Worm (Caenorhabditis elegans) whole organism, L2 larva: ENCODE data around the gene Y55F3AM.21.
"Not testable (repeated sequence)": the region's sequence is repeated elsewhere in the genome, so short reads cannot be mapped to it uniquely, and the experiment has no call there.

Source experiments
- C34F6.9 ChIP-seq: fragments of 150-350 bp; optimal IDR thresholded peaks from 2 replicates; lab custom pipeline; 2014; ENCODE audit warnings: missing biosample characterization, missing genetic modification characterization
- F13H6.1 ChIP-seq: sonication (generic microtip); optimal IDR thresholded peaks from 2 replicates; lab custom pipeline; 2016; ENCODE audit warnings: missing genetic modification characterization, missing compliant biosample characterization
- R02D3.7 ChIP-seq: fragments of 150-350 bp; optimal IDR thresholded peaks from 2 replicates; lab custom pipeline; 2014; ENCODE audit warnings: missing biosample characterization, missing genetic modification characterization
- alr-1 ChIP-seq: fragments of 150-350 bp; optimal IDR thresholded peaks from 2 replicates; lab custom pipeline; 2014; ENCODE audit warnings: missing biosample characterization, missing genetic modification characterization
- aly-2 ChIP-seq: fragments of 150-350 bp; optimal IDR thresholded peaks from 2 replicates; lab custom pipeline; 2014; ENCODE audit warnings: missing biosample characterization, missing genetic modification characterization
- ama-1 ChIP-seq: fragments of 150-350 bp; optimal IDR thresholded peaks from 2 replicates; lab custom pipeline; 2018; ENCODE audit warnings: inconsistent platforms
- blmp-1 ChIP-seq: sonication (generic microtip); optimal IDR thresholded peaks from 2 replicates; lab custom pipeline; 2017; ENCODE audit warnings: missing genetic modification characterization, mild to moderate bottlenecking, missing compliant biosample characterization, antibody characterized with exemption, moderate library complexity; ENCODE audit not compliant: insufficient read depth
- ceh-16 ChIP-seq: fragments of 150-350 bp; optimal IDR thresholded peaks from 2 replicates; lab custom pipeline; 2014; ENCODE audit warnings: missing biosample characterization, missing genetic modification characterization
- ceh-82 ChIP-seq: fragments of 150-350 bp; optimal IDR thresholded peaks from 2 replicates; lab custom pipeline; 2014; ENCODE audit warnings: missing biosample characterization, missing genetic modification characterization
- crh-2 ChIP-seq: sonication (generic microtip); optimal IDR thresholded peaks from 2 replicates; lab custom pipeline; 2017; ENCODE audit warnings: missing biosample characterization, missing genetic modification characterization
- dmd-4 ChIP-seq: sonication (generic microtip); optimal IDR thresholded peaks from 2 replicates; lab custom pipeline; 2017; ENCODE audit warnings: missing biosample characterization, missing genetic modification characterization
- egl-27 ChIP-seq: sonication (generic microtip); optimal IDR thresholded peaks from 3 replicates; lab custom pipeline; 2017; ENCODE audit warnings: missing biosample characterization, missing genetic modification reagents, missing genetic modification characterization
- elt-1 ChIP-seq: fragments of 150-350 bp; optimal IDR thresholded peaks from 2 replicates; lab custom pipeline; 2014; ENCODE audit warnings: missing biosample characterization, missing genetic modification characterization
- fos-1 ChIP-seq: fragments of 150-350 bp; optimal IDR thresholded peaks from 2 replicates; lab custom pipeline; 2014; ENCODE audit warnings: missing biosample characterization, missing genetic modification characterization
- lin-11 ChIP-seq: fragments of 150-350 bp; sonication (generic microtip); optimal IDR thresholded peaks from 2 replicates; lab custom pipeline; 2014; ENCODE audit warnings: missing biosample characterization, missing genetic modification characterization, inconsistent platforms, mixed read lengths
- lin-13 ChIP-seq: fragments of 150-350 bp; optimal IDR thresholded peaks from 2 replicates; lab custom pipeline; 2014; ENCODE audit warnings: missing biosample characterization, missing genetic modification reagents, missing genetic modification characterization
- lin-39 ChIP-seq: fragments of 150-350 bp; optimal IDR thresholded peaks from 2 replicates; lab custom pipeline; 2014; ENCODE audit warnings: missing biosample characterization, missing genetic modification reagents, missing genetic modification characterization
- lsy-2 ChIP-seq, 2 experiments: fragments of 150-350 bp in 1 of 2; sonication (generic microtip) in 1 of 2; optimal IDR thresholded peaks; 2 replicates each; lab custom pipeline; 2014 to 2017; ENCODE audit warnings: missing biosample characterization in 2 of 2, missing genetic modification characterization in 2 of 2
- mab-5 ChIP-seq: fragments of 150-350 bp; optimal IDR thresholded peaks from 2 replicates; lab custom pipeline; 2014; ENCODE audit warnings: missing biosample characterization, missing genetic modification characterization
- mbf-1 ChIP-seq: sonication (generic microtip); optimal IDR thresholded peaks from 2 replicates; lab custom pipeline; 2017; ENCODE audit warnings: missing biosample characterization, missing genetic modification characterization
- mdl-1 ChIP-seq, 2 experiments: fragments of 150-350 bp in 1 of 2; sonication (generic microtip) in 1 of 2; optimal IDR thresholded peaks; 2 replicates each; lab custom pipeline; 2017; ENCODE audit warnings: missing biosample characterization in 2 of 2, missing genetic modification characterization in 2 of 2
- nhr-10 ChIP-seq: sonication (generic microtip); optimal IDR thresholded peaks from 2 replicates; lab custom pipeline; 2017; ENCODE audit warnings: missing biosample characterization, missing genetic modification characterization
- nhr-11 ChIP-seq: fragments of 150-350 bp; optimal IDR thresholded peaks from 2 replicates; lab custom pipeline; 2014; ENCODE audit warnings: missing biosample characterization, missing genetic modification characterization
- nhr-12 ChIP-seq: fragments of 150-350 bp; optimal IDR thresholded peaks from 2 replicates; lab custom pipeline; 2014; ENCODE audit warnings: missing biosample characterization, missing genetic modification characterization
- nhr-129 ChIP-seq: fragments of 150-350 bp; optimal IDR thresholded peaks from 2 replicates; lab custom pipeline; 2014; ENCODE audit warnings: missing biosample characterization, missing genetic modification characterization
- nhr-21 ChIP-seq: fragments of 150-350 bp; optimal IDR thresholded peaks from 2 replicates; lab custom pipeline; 2014; ENCODE audit warnings: missing biosample characterization, missing genetic modification characterization
- nhr-23 ChIP-seq: fragments of 150-350 bp; optimal IDR thresholded peaks from 2 replicates; lab custom pipeline; 2014; ENCODE audit warnings: missing biosample characterization, missing genetic modification reagents, missing genetic modification characterization
- nhr-237 ChIP-seq: fragments of 150-350 bp; optimal IDR thresholded peaks from 2 replicates; lab custom pipeline; 2014; ENCODE audit warnings: missing biosample characterization, missing genetic modification characterization
- nhr-25 ChIP-seq: fragments of 150-350 bp; sonication (generic microtip); optimal IDR thresholded peaks from 3 replicates; lab custom pipeline; 2014; ENCODE audit warnings: missing biosample characterization, missing genetic modification characterization
- nhr-6 ChIP-seq: fragments of 150-350 bp; optimal IDR thresholded peaks from 2 replicates; lab custom pipeline; 2014; ENCODE audit warnings: missing biosample characterization, missing genetic modification characterization
- nhr-77 ChIP-seq: fragments of 150-350 bp; optimal IDR thresholded peaks from 2 replicates; lab custom pipeline; 2014; ENCODE audit warnings: missing biosample characterization, missing genetic modification characterization
- peb-1 ChIP-seq: fragments of 150-350 bp; optimal IDR thresholded peaks from 2 replicates; lab custom pipeline; 2014; ENCODE audit warnings: missing biosample characterization, missing genetic modification characterization
- sem-4 ChIP-seq: fragments of 150-350 bp; optimal IDR thresholded peaks from 2 replicates; lab custom pipeline; 2014; ENCODE audit warnings: missing biosample characterization, missing genetic modification reagents, missing genetic modification characterization
- sma-3 ChIP-seq: sonication (generic microtip); optimal IDR thresholded peaks from 2 replicates; lab custom pipeline; 2016; ENCODE audit warnings: missing genetic modification reagents, missing genetic modification characterization, missing compliant biosample characterization
- snpc-4 ChIP-seq: fragments of 150-350 bp; optimal IDR thresholded peaks from 2 replicates; lab custom pipeline; 2014; ENCODE audit warnings: missing biosample characterization, missing genetic modification characterization
- unc-39 ChIP-seq: fragments of 150-350 bp; optimal IDR thresholded peaks from 2 replicates; lab custom pipeline; 2014; ENCODE audit warnings: missing biosample characterization, missing genetic modification characterization
- unc-55 ChIP-seq: fragments of 150-350 bp; sonication (generic microtip); optimal IDR thresholded peaks from 3 replicates; lab custom pipeline; 2014; ENCODE audit warnings: missing biosample characterization, missing genetic modification reagents, missing genetic modification characterization
- unc-62 ChIP-seq: fragments of 150-350 bp; optimal IDR thresholded peaks from 2 replicates; lab custom pipeline; 2014; ENCODE audit warnings: missing biosample characterization, missing genetic modification reagents, missing genetic modification characterization
- zag-1 ChIP-seq: fragments of 150-350 bp; optimal IDR thresholded peaks from 2 replicates; lab custom pipeline; 2014; ENCODE audit warnings: missing biosample characterization, missing genetic modification characterization
- ztf-1 ChIP-seq: fragments of 200-800 bp; sonication (Bioruptor generic); conservative IDR thresholded peaks from 2 replicates; pipeline ENCODE4 v1.3.6; 2022; ENCODE audit warnings: missing genetic modification characterization, missing compliant biosample characterization
- ztf-11 ChIP-seq: sonication (generic microtip); optimal IDR thresholded peaks from 2 replicates; lab custom pipeline; 2017; ENCODE audit warnings: missing biosample characterization, missing genetic modification characterization
- ztf-4 ChIP-seq: fragments of 150-350 bp; optimal IDR thresholded peaks from 2 replicates; lab custom pipeline; 2014; ENCODE audit warnings: missing biosample characterization, missing genetic modification characterization

Y55F3AM.21 gene

DNA sequence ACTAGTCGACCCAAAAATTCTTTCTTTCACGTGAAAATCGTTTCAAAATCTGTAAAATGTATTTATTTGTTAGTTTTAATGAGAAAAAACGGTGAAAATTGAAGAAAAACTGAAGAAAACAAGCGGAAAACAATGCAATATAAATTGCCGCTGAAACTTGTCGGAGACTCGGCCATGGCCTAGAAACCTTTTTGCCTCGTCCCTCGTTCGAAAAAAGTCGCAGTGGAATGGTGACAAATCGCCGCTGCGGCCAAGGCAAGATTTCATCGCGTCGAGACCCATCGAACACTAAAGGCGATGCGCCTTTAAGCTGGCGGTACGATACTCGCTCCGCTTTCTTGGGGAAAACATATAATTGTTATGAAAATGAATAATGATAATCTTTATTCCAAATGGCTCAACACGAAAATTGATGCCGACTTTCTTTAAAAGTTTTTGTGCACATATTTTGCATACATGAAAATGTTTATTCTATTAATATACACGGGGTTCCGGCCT is at the start of gene Y55F3AM.21:
Gene Y55F3AM.21, minus strand, starts transcription at position 51 of the 498 bp plus-strand sequence.
- not testable (repeated sequence) for TF ChIP-seq sem-4 (tag; lab: Kevin White, UChicago); nhr-237; ztf-11
- TF ChIP-seq, all 48 proteins: peak for 0; not testable (repeated sequence) for 48

DNA sequence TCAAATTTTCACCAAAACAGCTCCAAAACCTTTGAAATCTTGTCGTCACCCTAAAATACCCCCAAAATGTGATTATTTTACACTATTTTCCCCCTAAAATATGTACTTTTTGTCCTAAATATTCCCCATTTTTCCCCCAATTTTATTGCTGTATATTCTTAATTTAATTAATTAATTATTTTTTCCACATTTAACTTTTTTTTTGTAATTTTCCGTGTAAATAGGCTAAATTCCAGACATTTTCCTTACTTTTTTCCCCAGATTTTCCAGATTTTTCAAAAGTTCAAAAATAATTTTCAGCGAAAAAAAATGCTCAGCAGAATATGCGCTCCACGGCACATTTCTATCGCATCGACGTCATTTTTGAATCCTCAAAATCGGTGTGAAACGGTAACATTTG is 45.7 kb upstream of the Y55F3AM.21 start, which contains the start of gene cox-18:
Gene cox-18, plus strand, starts transcription at position 301 of the 400 bp plus-strand sequence.
- TF ChIP-seq nhr-21 (no peak), ceh-82 (tag; lab: Kevin White, UChicago) (no peak), alr-1 (tag; lab: Kevin White, UChicago) (no peak), peb-1 (tag; lab: Kevin White, UChicago) (no peak), nhr-12 (tag; lab: Kevin White, UChicago) (no peak), nhr-237 (no peak), nhr-129 (tag; lab: Kevin White, UChicago) (no peak), egl-27 (tag; lab: Kevin White, UChicago) (no peak), lin-11 (tag; lab: Kevin White, UChicago) (no peak), unc-62 (GFP tag; lab: Kevin White, UChicago) (no peak), C34F6.9 (tag; lab: Kevin White, UChicago) (no peak), lsy-2 (tag; optimal IDR thresholded peaks at IDR 0.05; lab: Kevin White, UChicago) (no peak), elt-1 (no peak), R02D3.7 (tag; lab: Kevin White, UChicago) (no peak), zag-1 (tag; lab: Kevin White, UChicago) (no peak), snpc-4 (no peak), fos-1 (tag; lab: Kevin White, UChicago) (no peak), nhr-10 (tag; lab: Kevin White, UChicago) (no peak)

DNA sequence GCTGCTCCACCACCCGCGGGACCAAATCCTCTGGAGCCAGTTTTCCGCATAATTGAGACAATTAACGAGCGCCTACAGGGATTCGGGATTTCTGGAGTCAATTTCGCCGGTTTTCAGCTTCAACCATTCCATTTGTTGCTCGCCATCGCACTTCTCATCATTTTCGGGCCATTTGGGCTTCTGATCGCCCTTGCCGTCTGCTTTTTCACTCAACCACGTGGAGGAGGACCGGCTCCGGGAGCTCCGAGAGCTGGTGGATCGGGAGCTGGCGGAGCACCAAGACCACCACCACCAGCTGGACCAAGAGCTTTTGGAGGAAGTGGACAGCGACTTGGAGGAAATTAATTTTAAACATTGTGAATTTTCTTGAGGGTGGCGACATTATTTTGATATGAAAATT is 44.7 kb upstream of the Y55F3AM.21 start:
- TF ChIP-seq nhr-11 (no peak), egl-27 (tag; lab: Kevin White, UChicago) (no peak), crh-2 (tag; lab: Kevin White, UChicago) (no peak), nhr-10 (tag; lab: Kevin White, UChicago) (no peak), nhr-77 (tag; lab: Kevin White, UChicago) (no peak), F13H6.1 (no peak), ztf-4 (no peak), ceh-16 (tag; lab: Kevin White, UChicago) (no peak), ztf-1 (GFP tag; lab: Robert Waterston, UW) (no peak), sma-3 (GFP tag; lab: Kevin White, UChicago) (no peak), unc-39 (tag; lab: Kevin White, UChicago) (no peak), nhr-21 (no peak), unc-55 (GFP tag; lab: Kevin White, UChicago) (no peak), zag-1 (tag; lab: Kevin White, UChicago) (no peak), sem-4 (tag; lab: Kevin White, UChicago) (no peak), nhr-6 (tag; lab: Kevin White, UChicago) (no peak), nhr-129 (tag; lab: Kevin White, UChicago) (no peak), lin-11 (tag; lab: Kevin White, UChicago) (no peak)

DNA sequence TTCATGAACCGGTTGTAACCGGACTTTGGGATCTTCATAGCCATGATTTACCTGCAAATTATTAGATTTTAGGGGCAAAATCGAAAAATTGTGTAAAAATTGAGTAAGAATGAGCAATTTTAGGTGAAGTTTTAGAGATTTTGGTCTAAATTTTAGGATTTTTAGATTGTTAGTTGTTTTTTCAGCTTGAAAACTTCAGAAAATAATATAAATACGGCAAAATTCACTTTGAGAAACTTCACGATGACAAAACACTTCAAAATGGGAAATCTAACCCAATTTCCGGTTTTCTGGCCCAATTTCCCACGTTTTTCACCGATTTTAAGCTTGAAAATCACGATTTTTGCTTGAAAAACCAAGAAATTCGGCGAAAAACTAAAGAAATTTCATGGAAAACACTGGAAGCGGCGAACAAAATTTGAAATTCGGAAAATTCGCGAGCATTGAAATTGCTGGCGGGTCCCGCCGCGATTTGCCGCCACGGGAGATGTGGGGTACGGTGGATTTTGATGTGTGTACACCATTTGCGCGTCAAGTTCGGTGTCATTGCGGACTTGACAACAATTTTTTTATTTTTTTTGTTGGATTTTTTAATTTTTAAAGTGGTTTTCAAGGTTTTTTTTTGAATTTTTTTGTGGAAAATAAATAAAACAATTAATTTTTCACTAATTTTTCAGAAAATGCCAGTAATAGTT is 42.5 kb upstream of the Y55F3AM.21 start, which contains the start of the genes cct-8 and Y55F3AR.2:
Gene cct-8, minus strand, starts transcription at position 51 of the 695 bp plus-strand sequence.
Gene Y55F3AR.2, plus strand, starts transcription at position 672 of the 695 bp plus-strand sequence.
- TF ChIP-seq unc-62 (GFP tag; lab: Kevin White, UChicago) (peak; percentile 69), nhr-23 (tag; lab: Kevin White, UChicago) (no peak), nhr-237 (peak; percentile 82), nhr-25 (tag; lab: Kevin White, UChicago) (peak; percentile 98), nhr-129 (tag; lab: Kevin White, UChicago) (peak; percentile 87), ztf-4 (peak; percentile 96), blmp-1 (tag; lab: Kevin White, UChicago) (peak; percentile 45), alr-1 (tag; lab: Kevin White, UChicago) (no peak), nhr-6 (tag; lab: Kevin White, UChicago) (peak; percentile 95), egl-27 (tag; lab: Kevin White, UChicago) (peak; percentile 92), ceh-82 (tag; lab: Kevin White, UChicago) (peak; percentile 87), R02D3.7 (tag; lab: Kevin White, UChicago) (peak; percentile 89), lin-11 (tag; lab: Kevin White, UChicago) (peak; percentile 99), lin-39 (tag; lab: Kevin White, UChicago) (peak; percentile 10), nhr-77 (tag; lab: Kevin White, UChicago) (peak; percentile 65), unc-55 (GFP tag; lab: Kevin White, UChicago) (peak; percentile 99), mab-5 (tag; lab: Kevin White, UChicago) (peak; percentile 97), C34F6.9 (tag; lab: Kevin White, UChicago) (peak; percentile 93), nhr-12 (tag; lab: Kevin White, UChicago) (peak; percentile 49), aly-2 (tag; lab: Kevin White, UChicago) (peak; percentile 51), mbf-1 (tag; lab: Kevin White, UChicago) (peak; percentile 39), ceh-16 (tag; lab: Kevin White, UChicago) (peak; percentile 79), ama-1 (peak; percentile 66), lin-13 (GFP tag; lab: Kevin White, UChicago) (peak; percentile 97), nhr-10 (tag; lab: Kevin White, UChicago) (peak; percentile 92), dmd-4 (peak; percentile 74), peb-1 (tag; lab: Kevin White, UChicago) (no peak), mdl-1 (tag; optimal IDR thresholded peaks at IDR 0.05; lab: Kevin White, UChicago) (peak; percentile 3 to 78), nhr-21 (peak; percentile 97), fos-1 (tag; lab: Kevin White, UChicago) (peak; percentile 85), sem-4 (tag; lab: Kevin White, UChicago) (peak; percentile 95), nhr-11 (no peak), ztf-11 (peak; percentile 80)
